Worm (Caenorhabditis elegans) whole organism, L2 larva: ENCODE measurements around the gene mcp-1.

Experiments
- C34F6.9 ChIP-seq: fragments of 150-350 bp; optimal IDR thresholded peaks from 2 replicates; lab custom pipeline; 2014; ENCODE audit warnings: missing biosample characterization, missing genetic modification characterization
- F13H6.1 ChIP-seq: sonication (generic microtip); optimal IDR thresholded peaks from 2 replicates; lab custom pipeline; 2016; ENCODE audit warnings: missing genetic modification characterization, missing compliant biosample characterization
- R02D3.7 ChIP-seq: fragments of 150-350 bp; optimal IDR thresholded peaks from 2 replicates; lab custom pipeline; 2014; ENCODE audit warnings: missing biosample characterization, missing genetic modification characterization
- ZK546.5 ChIP-seq: sonication (generic microtip); optimal IDR thresholded peaks from 2 replicates; lab custom pipeline; 2017; ENCODE audit warnings: missing biosample characterization, missing genetic modification characterization
- alr-1 ChIP-seq: fragments of 150-350 bp; optimal IDR thresholded peaks from 2 replicates; lab custom pipeline; 2014; ENCODE audit warnings: missing biosample characterization, missing genetic modification characterization
- ama-1 ChIP-seq: fragments of 150-350 bp; optimal IDR thresholded peaks from 2 replicates; lab custom pipeline; 2018; ENCODE audit warnings: inconsistent platforms
- blmp-1 ChIP-seq: sonication (generic microtip); optimal IDR thresholded peaks from 2 replicates; lab custom pipeline; 2017; ENCODE audit warnings: missing genetic modification characterization, mild to moderate bottlenecking, missing compliant biosample characterization, antibody characterized with exemption, moderate library complexity; ENCODE audit not compliant: insufficient read depth
- ceh-16 ChIP-seq: fragments of 150-350 bp; optimal IDR thresholded peaks from 2 replicates; lab custom pipeline; 2014; ENCODE audit warnings: missing biosample characterization, missing genetic modification characterization
- ceh-82 ChIP-seq: fragments of 150-350 bp; optimal IDR thresholded peaks from 2 replicates; lab custom pipeline; 2014; ENCODE audit warnings: missing biosample characterization, missing genetic modification characterization
- crh-2 ChIP-seq: sonication (generic microtip); optimal IDR thresholded peaks from 2 replicates; lab custom pipeline; 2017; ENCODE audit warnings: missing biosample characterization, missing genetic modification characterization
- dmd-4 ChIP-seq: sonication (generic microtip); optimal IDR thresholded peaks from 2 replicates; lab custom pipeline; 2017; ENCODE audit warnings: missing biosample characterization, missing genetic modification characterization
- egl-27 ChIP-seq: sonication (generic microtip); optimal IDR thresholded peaks from 3 replicates; lab custom pipeline; 2017; ENCODE audit warnings: missing biosample characterization, missing genetic modification reagents, missing genetic modification characterization
- elt-1 ChIP-seq: fragments of 150-350 bp; optimal IDR thresholded peaks from 2 replicates; lab custom pipeline; 2014; ENCODE audit warnings: missing biosample characterization, missing genetic modification characterization
- elt-3 ChIP-seq: sonication (generic microtip); optimal IDR thresholded peaks from 2 replicates; lab custom pipeline; 2017; ENCODE audit warnings: missing biosample characterization, missing genetic modification characterization
- fos-1 ChIP-seq: fragments of 150-350 bp; optimal IDR thresholded peaks from 2 replicates; lab custom pipeline; 2014; ENCODE audit warnings: missing biosample characterization, missing genetic modification characterization
- gmeb-1 ChIP-seq: fragments of 150-350 bp; optimal IDR thresholded peaks from 2 replicates; lab custom pipeline; 2014; ENCODE audit warnings: missing biosample characterization, missing genetic modification characterization
- lin-11 ChIP-seq: fragments of 150-350 bp; sonication (generic microtip); optimal IDR thresholded peaks from 2 replicates; lab custom pipeline; 2014; ENCODE audit warnings: missing biosample characterization, missing genetic modification characterization, inconsistent platforms, mixed read lengths
- lin-13 ChIP-seq: fragments of 150-350 bp; optimal IDR thresholded peaks from 2 replicates; lab custom pipeline; 2014; ENCODE audit warnings: missing biosample characterization, missing genetic modification reagents, missing genetic modification characterization
- lsy-2 ChIP-seq, 2 experiments: fragments of 150-350 bp in 1 of 2; sonication (generic microtip) in 1 of 2; optimal IDR thresholded peaks; 2 replicates each; lab custom pipeline; 2014 to 2017; ENCODE audit warnings: missing biosample characterization in 2 of 2, missing genetic modification characterization in 2 of 2
- mab-5 ChIP-seq: fragments of 150-350 bp; optimal IDR thresholded peaks from 2 replicates; lab custom pipeline; 2014; ENCODE audit warnings: missing biosample characterization, missing genetic modification characterization
- mdl-1 ChIP-seq, 2 experiments: fragments of 150-350 bp in 1 of 2; sonication (generic microtip) in 1 of 2; optimal IDR thresholded peaks; 2 replicates each; lab custom pipeline; 2017; ENCODE audit warnings: missing biosample characterization in 2 of 2, missing genetic modification characterization in 2 of 2
- nhr-10 ChIP-seq: sonication (generic microtip); optimal IDR thresholded peaks from 2 replicates; lab custom pipeline; 2017; ENCODE audit warnings: missing biosample characterization, missing genetic modification characterization
- nhr-11 ChIP-seq: fragments of 150-350 bp; optimal IDR thresholded peaks from 2 replicates; lab custom pipeline; 2014; ENCODE audit warnings: missing biosample characterization, missing genetic modification characterization
- nhr-129 ChIP-seq: fragments of 150-350 bp; optimal IDR thresholded peaks from 2 replicates; lab custom pipeline; 2014; ENCODE audit warnings: missing biosample characterization, missing genetic modification characterization
- nhr-21 ChIP-seq: fragments of 150-350 bp; optimal IDR thresholded peaks from 2 replicates; lab custom pipeline; 2014; ENCODE audit warnings: missing biosample characterization, missing genetic modification characterization
- nhr-23 ChIP-seq: fragments of 150-350 bp; optimal IDR thresholded peaks from 2 replicates; lab custom pipeline; 2014; ENCODE audit warnings: missing biosample characterization, missing genetic modification reagents, missing genetic modification characterization
- nhr-237 ChIP-seq: fragments of 150-350 bp; optimal IDR thresholded peaks from 2 replicates; lab custom pipeline; 2014; ENCODE audit warnings: missing biosample characterization, missing genetic modification characterization
- nhr-25 ChIP-seq: fragments of 150-350 bp; sonication (generic microtip); optimal IDR thresholded peaks from 3 replicates; lab custom pipeline; 2014; ENCODE audit warnings: missing biosample characterization, missing genetic modification characterization
- nhr-6 ChIP-seq: fragments of 150-350 bp; optimal IDR thresholded peaks from 2 replicates; lab custom pipeline; 2014; ENCODE audit warnings: missing biosample characterization, missing genetic modification characterization
- peb-1 ChIP-seq: fragments of 150-350 bp; optimal IDR thresholded peaks from 2 replicates; lab custom pipeline; 2014; ENCODE audit warnings: missing biosample characterization, missing genetic modification characterization
- sem-4 ChIP-seq: fragments of 150-350 bp; optimal IDR thresholded peaks from 2 replicates; lab custom pipeline; 2014; ENCODE audit warnings: missing biosample characterization, missing genetic modification reagents, missing genetic modification characterization
- skn-1 ChIP-seq: sonication (generic microtip); optimal IDR thresholded peaks from 2 replicates; lab custom pipeline; 2017; ENCODE audit warnings: missing biosample characterization, missing genetic modification characterization
- sma-3 ChIP-seq: sonication (generic microtip); optimal IDR thresholded peaks from 2 replicates; lab custom pipeline; 2016; ENCODE audit warnings: missing genetic modification reagents, missing genetic modification characterization, missing compliant biosample characterization
- sma-9 ChIP-seq, 2 experiments: fragments of 150-350 bp in 1 of 2; sonication (generic microtip) in 1 of 2; optimal IDR thresholded peaks; 2 replicates each; lab custom pipeline; 2014 to 2016; ENCODE audit warnings: missing genetic modification characterization in 2 of 2, mild to moderate bottlenecking in 1 of 2, missing biosample characterization in 1 of 2, missing compliant biosample characterization in 1 of 2, missing genetic modification reagents in 1 of 2, moderate library complexity in 1 of 2
- snpc-4 ChIP-seq: fragments of 150-350 bp; optimal IDR thresholded peaks from 2 replicates; lab custom pipeline; 2014; ENCODE audit warnings: missing biosample characterization, missing genetic modification characterization
- unc-39 ChIP-seq: fragments of 150-350 bp; optimal IDR thresholded peaks from 2 replicates; lab custom pipeline; 2014; ENCODE audit warnings: missing biosample characterization, missing genetic modification characterization
- unc-55 ChIP-seq: fragments of 150-350 bp; sonication (generic microtip); optimal IDR thresholded peaks from 3 replicates; lab custom pipeline; 2014; ENCODE audit warnings: missing biosample characterization, missing genetic modification reagents, missing genetic modification characterization
- unc-62 ChIP-seq: fragments of 150-350 bp; optimal IDR thresholded peaks from 2 replicates; lab custom pipeline; 2014; ENCODE audit warnings: missing biosample characterization, missing genetic modification reagents, missing genetic modification characterization
- zag-1 ChIP-seq: fragments of 150-350 bp; optimal IDR thresholded peaks from 2 replicates; lab custom pipeline; 2014; ENCODE audit warnings: missing biosample characterization, missing genetic modification characterization
- ztf-1 ChIP-seq: fragments of 200-800 bp; sonication (Bioruptor generic); conservative IDR thresholded peaks from 2 replicates; pipeline ENCODE4 v1.3.6; 2022; ENCODE audit warnings: missing genetic modification characterization, missing compliant biosample characterization
- ztf-11 ChIP-seq: sonication (generic microtip); optimal IDR thresholded peaks from 2 replicates; lab custom pipeline; 2017; ENCODE audit warnings: missing biosample characterization, missing genetic modification characterization
- ztf-4 ChIP-seq: fragments of 150-350 bp; optimal IDR thresholded peaks from 2 replicates; lab custom pipeline; 2014; ENCODE audit warnings: missing biosample characterization, missing genetic modification characterization

Gene mcp-1

DNA sequence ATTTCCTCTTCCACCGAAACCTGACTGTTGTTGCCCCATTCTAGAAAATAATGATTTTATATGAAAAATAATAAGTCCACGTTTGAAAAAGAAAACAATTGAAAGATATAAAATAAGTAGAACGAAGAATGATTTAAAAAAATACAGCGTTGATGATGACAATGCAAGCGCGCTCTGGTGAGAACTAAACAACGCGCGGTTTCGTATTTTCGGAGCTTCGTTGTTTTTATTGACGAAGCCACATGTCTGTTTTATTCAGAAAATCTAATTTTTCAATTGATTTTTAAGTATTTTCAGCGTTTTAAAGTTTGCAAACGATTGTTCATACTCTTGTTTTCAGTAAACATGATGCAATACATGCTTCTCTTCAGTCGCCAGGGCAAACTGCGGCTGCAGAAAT is 56.0 kb downstream of the mcp-1 start, which contains the start of the genes rpt-2 and aps-1:
rpt-2 (minus strand) TSS at position 40 of the 400 bp plus-strand sequence.
aps-1 (plus strand) TSS at position 341 of the 400 bp plus-strand sequence.
- TF ChIP-seq nhr-11 (tag; lab: Kevin White, UChicago) (no peak), nhr-23 (tag; lab: Kevin White, UChicago) (no peak), lin-11 (no peak), mab-5 (peak; percentile 84), F13H6.1 (tag; lab: Kevin White, UChicago) (peak; percentile 76), gmeb-1 (tag; lab: Kevin White, UChicago) (peak; percentile 84), C34F6.9 (tag; lab: Kevin White, UChicago) (peak; percentile 94), ztf-1 (GFP tag; lab: Robert Waterston, UW) (no peak), lsy-2 (tag; optimal IDR thresholded peaks at IDR 0.05; lab: Kevin White, UChicago) (peak; percentile 58 to 90), nhr-10 (tag; lab: Kevin White, UChicago) (no peak), nhr-129 (peak; percentile 87), zag-1 (tag; lab: Kevin White, UChicago) (peak; percentile 20), nhr-25 (tag; lab: Kevin White, UChicago) (peak; percentile 68), unc-55 (GFP tag; lab: Kevin White, UChicago) (peak; percentile 96), sem-4 (tag; lab: Kevin White, UChicago) (peak; percentile 84), peb-1 (no peak), ztf-11 (tag; lab: Kevin White, UChicago) (no peak), alr-1 (tag; lab: Kevin White, UChicago) (no peak), ceh-16 (peak; percentile 11), R02D3.7 (tag; lab: Kevin White, UChicago) (no peak), nhr-237 (tag; lab: Kevin White, UChicago) (no peak), ZK546.5 (no peak), lin-13 (GFP tag; lab: Kevin White, UChicago) (peak; percentile 84), mdl-1 (tag; optimal IDR thresholded peaks at IDR 0.05; lab: Kevin White, UChicago) (peak in 1 of 2 experiments; percentile 18), egl-27 (peak; percentile 25), nhr-6 (tag; lab: Kevin White, UChicago) (peak; percentile 85), blmp-1 (tag; lab: Kevin White, UChicago) (peak; percentile 59), unc-62 (GFP tag; lab: Kevin White, UChicago) (no peak), elt-3 (no peak), nhr-21 (peak; percentile 69), sma-9 (GFP tag; optimal IDR thresholded peaks at IDR 0.05; lab: Kevin White, UChicago) (peak; percentile 89), sma-9 (tag; optimal IDR thresholded peaks at IDR 0.05; lab: Kevin White, UChicago) (no peak), snpc-4 (tag; lab: Kevin White, UChicago) (peak; percentile 71), elt-1 (no peak), ztf-4 (tag; lab: Kevin White, UChicago) (peak; percentile 68), ama-1 (lab: Kevin White, UChicago) (peak; percentile 71), dmd-4 (tag; lab: Kevin White, UChicago) (no peak), fos-1 (tag; lab: Kevin White, UChicago) (no peak), crh-2 (tag; lab: Kevin White, UChicago) (peak; percentile 93), skn-1 (tag; lab: Kevin White, UChicago) (peak; percentile 99), ceh-82 (tag; lab: Kevin White, UChicago) (no peak), sma-3 (GFP tag; lab: Kevin White, UChicago) (peak; percentile 83), unc-39 (no peak)
